Fruit fly (Drosophila melanogaster) whole organism, embryonic: Measurements from ENCODE around the gene CG31204.

Experiments used
- Ada2b ChIP-seq: fragments of 200-800 bp; sonication (Bioruptor generic); IDR thresholded peaks from 2 replicates; pipeline ENCODE4 v1.3.6; 2022; ENCODE audit warnings: missing biosample characterization, missing genetic modification characterization
- Asciz ChIP-seq: fragments of 200-800 bp; sonication (Bioruptor generic); optimal IDR thresholded peaks from 2 replicates; lab custom pipeline; 2017; ENCODE audit warnings: missing biosample characterization, mild to moderate bottlenecking, missing genetic modification characterization, missing genetic modification reagents
- Awh ChIP-seq: fragments of 200-800 bp; sonication (Bioruptor generic); IDR thresholded peaks from 2 replicates; pipeline ENCODE4, ENCODE4 v1.3.6; 2022; ENCODE audit warnings: missing biosample characterization, missing genetic modification characterization
- CG10543 ChIP-seq: fragments of 200-800 bp; sonication (Bioruptor generic); optimal IDR thresholded peaks from 3 replicates; lab custom pipeline; 2017; ENCODE audit warnings: missing biosample characterization, mild to moderate bottlenecking, missing genetic modification characterization, moderate library complexity
- CG12219 ChIP-seq: fragments of 200-800 bp; sonication (Bioruptor generic); optimal IDR thresholded peaks from 3 replicates; lab custom pipeline; 2018; ENCODE audit warnings: missing biosample characterization, mild to moderate bottlenecking, missing genetic modification characterization
- CG12744 ChIP-seq: fragments of 200-800 bp; sonication (Bioruptor generic); optimal IDR thresholded peaks from 2 replicates; lab custom pipeline; 2016; ENCODE audit warnings: missing biosample characterization, missing genetic modification characterization
- CG16813 ChIP-seq: fragments of 200-800 bp; sonication (Bioruptor generic); IDR thresholded peaks from 3 replicates; pipeline ENCODE4 v1.3.6; 2022; ENCODE audit warnings: missing biosample characterization, missing genetic modification characterization; ENCODE audit not compliant: partially characterized antibody
- CG2202 ChIP-seq: fragments of 200-800 bp; sonication (Bioruptor generic); optimal IDR thresholded peaks from 2 replicates; lab custom pipeline; 2018; ENCODE audit warnings: missing biosample characterization, mild to moderate bottlenecking, missing genetic modification characterization
- CG2678 ChIP-seq: fragments of 200-800 bp; sonication (Bioruptor generic); optimal IDR thresholded peaks from 3 replicates; lab custom pipeline; 2019; ENCODE audit warnings: missing biosample characterization, mild to moderate bottlenecking, missing genetic modification characterization, moderate library complexity
- CG34376 ChIP-seq: fragments of 200-800 bp; sonication (Bioruptor generic); optimal IDR thresholded peaks from 2 replicates; lab custom pipeline; 2018; ENCODE audit warnings: missing biosample characterization, mild to moderate bottlenecking, missing genetic modification characterization
- CG6791 ChIP-seq: fragments of 200-800 bp; sonication (Bioruptor generic); IDR thresholded peaks from 3 replicates; pipeline ENCODE4 v1.3.6; 2022; ENCODE audit warnings: missing biosample characterization, missing genetic modification characterization; ENCODE audit not compliant: partially characterized antibody
- CG7786 ChIP-seq: fragments of 200-800 bp; sonication (Bioruptor generic); optimal IDR thresholded peaks from 2 replicates; lab custom pipeline; 2016; ENCODE audit warnings: missing biosample characterization, missing genetic modification characterization
- CG8944 ChIP-seq: fragments of 200-800 bp; sonication (Bioruptor generic); optimal IDR thresholded peaks from 3 replicates; lab custom pipeline; 2016; ENCODE audit warnings: missing biosample characterization, missing genetic modification characterization
- CG9817 ChIP-seq: fragments of 200-800 bp; sonication (Bioruptor generic); optimal IDR thresholded peaks from 2 replicates; lab custom pipeline; 2018; ENCODE audit warnings: missing biosample characterization, mild to moderate bottlenecking, missing genetic modification characterization, moderate library complexity
- Dek ChIP-seq: fragments of 200-800 bp; sonication (Bioruptor generic); optimal IDR thresholded peaks from 3 replicates; lab custom pipeline; 2019; ENCODE audit warnings: missing biosample characterization, mild to moderate bottlenecking, missing genetic modification characterization, moderate library complexity
- Doc3 ChIP-seq: fragments of 200-800 bp; sonication (Bioruptor generic); IDR thresholded peaks from 3 replicates; pipeline ENCODE4 v1.3.6; 2022; ENCODE audit warnings: missing biosample characterization, missing genetic modification characterization; ENCODE audit not compliant: partially characterized antibody
- Fer1 ChIP-seq: fragments of 200-800 bp; sonication (Bioruptor generic); optimal IDR thresholded peaks from 2 replicates; lab custom pipeline; 2017; ENCODE audit warnings: missing biosample characterization, mild to moderate bottlenecking, missing genetic modification characterization
- H2.0 ChIP-seq: fragments of 200-800 bp; sonication (Bioruptor generic); IDR thresholded peaks from 2 replicates; pipeline ENCODE4 v1.3.6; 2022; ENCODE audit warnings: missing biosample characterization, missing genetic modification characterization
- Hmx ChIP-seq: fragments of 200-800 bp; sonication (Bioruptor generic); optimal IDR thresholded peaks from 2 replicates; lab custom pipeline; 2016; ENCODE audit warnings: missing biosample characterization, missing genetic modification characterization
- Hr3 ChIP-seq: fragments of 200-800 bp; sonication (Bioruptor generic); optimal IDR thresholded peaks from 3 replicates; lab custom pipeline; 2016; ENCODE audit warnings: missing biosample characterization, missing genetic modification characterization
- Hr51 ChIP-seq, 2 experiments: fragments of 200-800 bp; sonication (Bioruptor generic); optimal IDR thresholded peaks; 2 replicates in 1 of 2; 3 replicates in 1 of 2; lab custom pipeline; 2016 to 2018; ENCODE audit warnings: missing biosample characterization in 2 of 2, missing genetic modification characterization in 2 of 2, mild to moderate bottlenecking in 1 of 2, moderate library complexity in 1 of 2
- MBD-R2 ChIP-seq: fragments of 200-800 bp; sonication (Bioruptor generic); IDR thresholded peaks from 2 replicates; pipeline ENCODE4 v1.3.6; 2022; ENCODE audit warnings: missing biosample characterization, missing genetic modification characterization
- MESR4 ChIP-seq: fragments of 200-800 bp; sonication (Bioruptor generic); optimal IDR thresholded peaks from 2 replicates; lab custom pipeline; 2018; ENCODE audit warnings: missing biosample characterization, mild to moderate bottlenecking, missing genetic modification characterization, moderate library complexity
- Side ChIP-seq: fragments of 200-800 bp; sonication (Bioruptor generic); optimal IDR thresholded peaks from 2 replicates; lab custom pipeline; 2016; ENCODE audit warnings: missing biosample characterization, missing genetic modification characterization
- TFAM ChIP-seq: fragments of 200-800 bp; sonication (Bioruptor generic); optimal IDR thresholded peaks from 2 replicates; lab custom pipeline; 2017; ENCODE audit warnings: missing biosample characterization, missing genetic modification characterization, inconsistent platforms
- YL-1 ChIP-seq: fragments of 200-800 bp; sonication (Bioruptor generic); optimal IDR thresholded peaks from 3 replicates; lab custom pipeline; 2017; ENCODE audit warnings: missing biosample characterization, mild to moderate bottlenecking, missing genetic modification characterization
- amos ChIP-seq: fragments of 200-800 bp; sonication (Bioruptor generic); IDR thresholded peaks from 2 replicates; pipeline ENCODE4 v1.3.6; 2022; ENCODE audit warnings: missing biosample characterization, missing genetic modification characterization; ENCODE audit not compliant: partially characterized antibody
- br ChIP-seq: fragments of >200 bp; optimal IDR thresholded peaks from 2 replicates; lab custom pipeline; 2017
- cad ChIP-seq: fragments of >200 bp; optimal IDR thresholded peaks from 2 replicates; lab custom pipeline; 2017; ENCODE audit warnings: missing biosample characterization, missing genetic modification characterization
- chinmo ChIP-seq: fragments of 200-800 bp; sonication (Bioruptor generic); IDR thresholded peaks from 4 replicates; pipeline ENCODE4 v1.3.6; 2022; ENCODE audit warnings: missing biosample characterization, missing genetic modification characterization; ENCODE audit not compliant: partially characterized antibody
- corto ChIP-seq: fragments of 200-800 bp; sonication (Bioruptor generic); optimal IDR thresholded peaks from 2 replicates; lab custom pipeline; 2016; ENCODE audit warnings: missing biosample characterization, mild to moderate bottlenecking, missing genetic modification characterization, moderate library complexity
- disco-r ChIP-seq: fragments of 200-800 bp; sonication (Bioruptor generic); optimal IDR thresholded peaks from 2 replicates; lab custom pipeline; 2016; ENCODE audit warnings: missing biosample characterization, missing genetic modification characterization
- emc ChIP-seq: fragments of 200-800 bp; sonication (Bioruptor generic); optimal IDR thresholded peaks from 2 replicates; lab custom pipeline; 2016; ENCODE audit warnings: missing biosample characterization, missing genetic modification characterization
- ems ChIP-seq: fragments of 200-800 bp; sonication (Bioruptor generic); optimal IDR thresholded peaks from 3 replicates; lab custom pipeline; 2016; ENCODE audit warnings: missing biosample characterization, missing genetic modification characterization
- gem ChIP-seq: fragments of 200-800 bp; sonication (Bioruptor generic); optimal IDR thresholded peaks from 2 replicates; lab custom pipeline; 2019; ENCODE audit warnings: missing biosample characterization, mild to moderate bottlenecking, missing genetic modification characterization, moderate library complexity
- gro ChIP-seq: fragments of 200-800 bp; sonication (Bioruptor generic); optimal IDR thresholded peaks from 2 replicates; lab custom pipeline; 2016; ENCODE audit warnings: missing biosample characterization, missing genetic modification characterization
- gsb ChIP-seq: fragments of 200-800 bp; sonication (Bioruptor generic); IDR thresholded peaks from 2 replicates; pipeline ENCODE4 v1.3.6; 2022; ENCODE audit warnings: missing biosample characterization, missing genetic modification characterization
- lab ChIP-seq: fragments of 200-800 bp; sonication (Bioruptor generic); optimal IDR thresholded peaks from 3 replicates; lab custom pipeline; 2017; ENCODE audit warnings: missing biosample characterization, missing genetic modification characterization, mild to moderate bottlenecking, moderate library complexity, missing genetic modification reagents
- lbe ChIP-seq: fragments of 200-800 bp; sonication (Bioruptor generic); optimal IDR thresholded peaks from 2 replicates; lab custom pipeline; 2016; ENCODE audit warnings: missing biosample characterization, mild to moderate bottlenecking, missing genetic modification characterization
- lola ChIP-seq, 3 experiments: fragments of >200 bp in 2 of 3; fragments of 200-800 bp in 1 of 3; sonication (Bioruptor generic) in 1 of 3; optimal IDR thresholded peaks; 2 replicates each; lab custom pipeline; 2017 to 2019; ENCODE audit warnings: missing biosample characterization in 3 of 3, missing genetic modification characterization in 3 of 3, mild to moderate bottlenecking in 1 of 3, moderate library complexity in 1 of 3
- nerfin-1 ChIP-seq: fragments of 200-800 bp; sonication (Bioruptor generic); optimal IDR thresholded peaks from 3 replicates; lab custom pipeline; 2019; ENCODE audit warnings: missing biosample characterization, mild to moderate bottlenecking, missing genetic modification characterization, moderate library complexity
- pum ChIP-seq: fragments of 200-800 bp; sonication (Bioruptor generic); optimal IDR thresholded peaks from 2 replicates; lab custom pipeline; 2016; ENCODE audit warnings: missing biosample characterization, missing genetic modification characterization
- ranshi ChIP-seq: fragments of 200-800 bp; sonication (Bioruptor generic); IDR thresholded peaks from 2 replicates; pipeline ENCODE4 v1.3.6; 2022; ENCODE audit warnings: missing biosample characterization, missing genetic modification characterization
- tin ChIP-seq: fragments of 200-800 bp; sonication (Bioruptor generic); optimal IDR thresholded peaks from 3 replicates; lab custom pipeline; 2016; ENCODE audit warnings: missing biosample characterization, missing genetic modification characterization
- trh ChIP-seq: fragments of 200-800 bp; sonication (Bioruptor generic); optimal IDR thresholded peaks from 2 replicates; lab custom pipeline; 2016; ENCODE audit warnings: missing biosample characterization, missing genetic modification characterization
- usp ChIP-seq: fragments of >200 bp; optimal IDR thresholded peaks from 2 replicates; lab custom pipeline; 2017; ENCODE audit warnings: missing biosample characterization, missing genetic modification characterization
- z ChIP-seq: fragments of 200-800 bp; sonication (Bioruptor generic); IDR thresholded peaks from 3 replicates; pipeline ENCODE4 v1.3.6; 2022; ENCODE audit warnings: missing biosample characterization, missing genetic modification characterization
- zen2 ChIP-seq: fragments of 200-800 bp; sonication (Bioruptor generic); IDR thresholded peaks from 3 replicates; pipeline ENCODE4 v1.3.6; 2022; ENCODE audit warnings: missing biosample characterization, missing genetic modification characterization; ENCODE audit not compliant: partially characterized antibody
- zfh1 ChIP-seq: fragments of 200-800 bp; sonication (Bioruptor generic); IDR thresholded peaks from 3 replicates; pipeline ENCODE4 v1.3.6; 2022; ENCODE audit warnings: missing biosample characterization, missing genetic modification characterization

CG31204 gene

dm6 chr3R:31395222-31395831 is 2.0 kb upstream of the CG31204 start, which contains the start of the genes Ugt35D1 and Gcn2:
TSS of gene Ugt35D1 (minus strand) at chr3R:31395304.
TSS of gene Gcn2 (plus strand) at chr3R:31395660.
- no peak for TF ChIP-seq gem (tag; lab: Kevin White, UChicago)
- TF ChIP-seq pum (GFP tag; lab: Kevin White, UChicago) = peak; percentile 44
- peak; percentile 57; the same call in 1 of the 2 replicates for TF ChIP-seq amos (GFP tag; lab: Robert Waterston, UW)
- TF ChIP-seq CG2202 (tag; lab: Kevin White, UChicago) = peak; percentile 70
- no peak for TF ChIP-seq ems
- TF ChIP-seq lbe (GFP tag; lab: Kevin White, UChicago) = no peak
- TF ChIP-seq Doc3 = peak; percentile 72
- no peak for TF ChIP-seq Ada2b (GFP tag; lab: Robert Waterston, UW)
- no peak for TF ChIP-seq Hmx (GFP tag; lab: Kevin White, UChicago)
- TF ChIP-seq CG16813 (GFP tag; lab: Robert Waterston, UW) = peak; percentile 47; the same call in 1 of the 3 replicates
- no peak for TF ChIP-seq lab (GFP tag; lab: Kevin White, UChicago)
- TF ChIP-seq nerfin-1 = no peak
- no peak for TF ChIP-seq CG34376 (GFP tag; lab: Kevin White, UChicago)
- TF ChIP-seq corto (GFP tag; lab: Kevin White, UChicago) = no peak
- peak; percentile 19 for TF ChIP-seq CG12219 (GFP tag; lab: Kevin White, UChicago)
- TF ChIP-seq gsb (GFP tag; lab: Robert Waterston, UW) = no peak
- no peak; the same call in 2 of the 3 replicates for TF ChIP-seq zen2 (GFP tag; lab: Robert Waterston, UW)
- peak; percentile 25 for TF ChIP-seq TFAM (GFP tag; lab: Kevin White, UChicago)
- TF ChIP-seq cad = no peak
- no peak for TF ChIP-seq emc
- TF ChIP-seq tin (GFP tag; lab: Kevin White, UChicago) = no peak
- peak; percentile 9; the same call in 1 of the 3 replicates for TF ChIP-seq CG6791
- 0 out of 4 replicates have a peak, but pooled peaks have one; percentile 55 for TF ChIP-seq chinmo (GFP tag; lab: Robert Waterston, UW)
- TF ChIP-seq lola (GFP tag; optimal IDR thresholded peaks at IDR 0.05; lab: Kevin White, UChicago) = peak in 1 of 3 experiments; percentile 25
- TF ChIP-seq ranshi (GFP tag; lab: Robert Waterston, UW) = peak; percentile 46; the same call in 1 of the 2 replicates
- TF ChIP-seq usp (GFP tag; lab: Kevin White, UChicago) = no peak
- TF ChIP-seq CG7786 (GFP tag; lab: Kevin White, UChicago) = no peak
- peak; percentile 6 for TF ChIP-seq CG8944 (GFP tag; lab: Kevin White, UChicago)
- peak; percentile 5 for TF ChIP-seq MESR4 (GFP tag; lab: Kevin White, UChicago)
- no peak for TF ChIP-seq disco-r (GFP tag; lab: Kevin White, UChicago)
- TF ChIP-seq Side = peak; percentile 57
- TF ChIP-seq trh (GFP tag; lab: Kevin White, UChicago) = no peak
- TF ChIP-seq Hr51 (GFP tag; optimal IDR thresholded peaks at IDR 0.05; lab: Kevin White, UChicago) = peak in 1 of 2 experiments; percentile 10
- peak; percentile 74; the same call in 2 of the 3 replicates for TF ChIP-seq zfh1 (GFP tag; lab: Robert Waterston, UW)
- TF ChIP-seq br (lab: Kevin White, UChicago) = no peak
- peak; percentile 86 for TF ChIP-seq Awh
- no peak for TF ChIP-seq Dek (tag; lab: Kevin White, UChicago)
- TF ChIP-seq CG12744 (GFP tag; lab: Kevin White, UChicago) = no peak
- TF ChIP-seq CG9817 (tag; lab: Kevin White, UChicago) = no peak
- no peak for TF ChIP-seq CG10543 (GFP tag; lab: Kevin White, UChicago)
- TF ChIP-seq H2.0 (GFP tag; lab: Robert Waterston, UW) = no peak
- no peak for TF ChIP-seq z
- no peak for TF ChIP-seq Fer1 (GFP tag; lab: Kevin White, UChicago)
- no peak for TF ChIP-seq gro (GFP tag; lab: Kevin White, UChicago)
- no peak for TF ChIP-seq CG2678
- TF ChIP-seq Hr3 = no peak
- peak; percentile 84 for TF ChIP-seq Asciz (GFP tag; lab: Kevin White, UChicago)
- TF ChIP-seq YL-1 = peak; percentile 23
- TF ChIP-seq MBD-R2 (GFP tag; lab: Robert Waterston, UW) = peak; percentile 34; the same call in 1 of the 2 replicates
